Worm (Caenorhabditis elegans) whole organism, dauer: ENCODE data around the gene unc-41.
"Not testable (repeated sequence)": the region's sequence is repeated elsewhere in the genome, so short reads cannot be mapped to it uniquely, and the experiment has no call there.

Source experiments
- unc-62 ChIP-seq: sonication (generic microtip); optimal IDR thresholded peaks from 2 replicates; lab custom pipeline; 2017; ENCODE audit warnings: missing biosample characterization, missing genetic modification reagents, missing genetic modification characterization

The unc-41 gene

DNA sequence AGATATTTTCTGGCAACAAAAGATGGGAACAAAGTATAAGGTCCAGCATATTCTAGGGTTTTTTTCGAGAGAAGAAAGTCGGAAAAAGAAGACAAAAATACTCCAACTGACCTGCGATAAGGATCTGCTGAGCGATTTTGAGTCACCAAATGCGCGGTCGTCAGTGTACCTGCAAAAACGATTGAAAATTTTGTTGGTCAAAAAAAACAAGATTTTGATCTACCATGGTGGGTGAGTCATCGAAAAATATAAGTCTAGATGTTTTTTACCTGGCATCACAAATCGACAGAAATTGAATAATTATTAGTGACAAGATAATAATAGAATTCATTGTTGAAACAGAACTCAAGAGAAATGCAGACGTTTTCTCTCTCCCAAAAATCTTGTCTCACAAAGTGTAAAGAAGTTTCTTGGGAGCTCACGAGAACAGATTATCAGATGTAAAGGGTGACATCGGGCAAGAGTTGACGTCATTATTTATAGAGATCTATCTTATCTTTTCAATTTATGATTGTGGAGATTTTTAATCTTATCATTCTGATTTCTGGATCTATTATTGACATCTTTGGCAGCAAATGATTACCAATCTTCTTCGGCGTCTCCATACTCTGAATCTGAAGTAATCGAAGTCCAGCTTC lies 9.3 kb upstream of the unc-41 start:
- TF ChIP-seq unc-62: no peak

DNA sequence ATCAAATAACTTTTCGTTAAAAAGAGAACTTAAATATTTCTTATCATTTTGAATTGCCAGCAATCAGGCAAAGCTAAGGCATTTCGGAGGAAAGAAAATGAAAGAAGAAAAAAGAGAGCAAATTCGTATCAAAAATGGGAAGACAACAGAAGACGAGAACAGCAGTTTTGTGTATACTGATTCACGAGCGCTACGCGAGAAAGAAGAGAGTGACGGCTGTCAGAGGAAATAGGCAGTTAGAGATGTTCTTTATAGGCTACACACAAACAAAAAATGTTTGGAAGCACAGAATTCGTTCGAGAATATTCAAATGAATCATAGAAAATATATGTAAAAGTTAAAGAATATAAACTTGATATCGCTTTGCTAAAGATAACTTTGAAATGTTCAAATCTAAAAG lies 8.8 kb upstream of the unc-41 start:
- TF ChIP-seq unc-62: no peak

DNA sequence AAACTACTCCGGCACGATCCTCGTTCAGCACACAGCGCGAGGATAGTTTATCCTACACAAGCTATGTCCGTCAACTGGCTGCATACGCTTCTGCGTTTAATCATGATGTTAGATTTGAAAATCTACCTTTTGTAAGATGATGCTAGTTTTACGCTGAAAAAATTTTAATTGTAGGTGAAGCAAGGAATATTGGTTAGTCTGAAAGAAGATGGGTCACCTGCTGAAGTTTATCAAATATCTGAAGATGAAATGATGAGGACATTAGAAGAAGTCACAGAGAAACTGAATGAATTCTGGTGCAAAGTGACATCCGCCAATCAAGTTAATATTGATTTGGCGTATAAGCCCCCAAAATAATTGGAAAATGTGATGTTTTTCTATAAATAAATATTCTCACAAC lies 7.5 kb upstream of the unc-41 start:
- TF ChIP-seq unc-62: no peak

DNA sequence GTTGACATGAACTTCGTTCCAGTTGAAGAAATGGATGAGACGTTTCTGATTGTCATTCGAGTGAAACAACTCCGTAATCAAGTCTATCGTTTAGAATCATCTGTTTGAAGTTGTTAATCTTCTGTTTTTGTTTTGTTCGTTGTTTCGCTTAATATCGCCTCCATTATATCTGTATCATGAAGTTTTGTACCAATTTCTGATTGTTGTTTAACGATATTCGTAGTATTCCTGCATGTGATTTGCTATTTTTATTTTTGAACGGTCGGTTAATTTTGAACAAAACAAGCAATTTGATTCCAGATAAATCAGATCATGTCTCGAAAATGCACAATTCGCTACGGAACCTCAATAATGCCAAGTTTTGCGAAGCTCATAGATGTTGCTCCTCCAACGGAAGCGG lies 6.5 kb upstream of the unc-41 start, which contains the start of gene C27H6.9:
TSS of gene C27H6.9 (plus strand) at position 301 of the 400 bp plus-strand sequence.
- no peak for TF ChIP-seq unc-62

DNA sequence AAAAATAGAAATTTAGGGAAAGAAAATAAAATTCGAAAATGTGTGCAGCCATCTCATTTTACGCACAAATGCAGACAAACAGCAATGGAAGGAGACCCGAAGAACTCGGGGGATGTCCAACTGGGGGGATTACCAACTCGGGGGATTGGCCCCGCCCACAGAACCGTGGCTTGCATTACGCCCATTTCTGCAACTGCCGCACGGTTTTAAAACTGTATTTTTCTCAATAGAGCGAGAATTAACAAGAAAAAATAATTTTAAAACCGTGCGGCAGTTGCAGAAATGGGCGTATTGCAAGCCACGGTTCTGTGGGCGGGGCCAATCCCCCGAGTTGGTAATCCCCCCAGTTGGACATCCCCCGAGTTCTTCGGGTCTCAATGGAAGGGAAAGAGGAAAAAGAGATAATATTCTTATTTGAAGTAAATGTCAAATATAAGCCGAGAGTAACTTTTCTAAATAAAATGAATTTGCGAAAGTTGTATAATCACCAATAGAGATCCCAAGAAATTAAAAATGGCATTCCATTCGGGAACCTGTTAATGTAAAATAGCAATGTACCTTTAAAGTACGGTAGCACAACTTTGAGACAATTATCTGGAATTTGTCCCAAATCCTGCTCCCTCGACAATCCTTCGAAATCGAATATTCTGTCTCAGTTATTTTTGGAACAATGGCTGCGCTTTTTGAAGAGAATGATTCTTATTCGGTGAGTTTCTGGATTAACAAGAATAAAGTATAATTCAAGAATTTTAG lies 4.9 kb upstream of the unc-41 start, which contains the start of the genes ruvb-1 and tofu-1:
TSS of gene ruvb-1 (minus strand) at position 72 of the 753 bp plus-strand sequence.
TSS of gene tofu-1 (plus strand) at position 417 of the 753 bp plus-strand sequence.
- TF ChIP-seq unc-62: not testable (repeated sequence)

DNA sequence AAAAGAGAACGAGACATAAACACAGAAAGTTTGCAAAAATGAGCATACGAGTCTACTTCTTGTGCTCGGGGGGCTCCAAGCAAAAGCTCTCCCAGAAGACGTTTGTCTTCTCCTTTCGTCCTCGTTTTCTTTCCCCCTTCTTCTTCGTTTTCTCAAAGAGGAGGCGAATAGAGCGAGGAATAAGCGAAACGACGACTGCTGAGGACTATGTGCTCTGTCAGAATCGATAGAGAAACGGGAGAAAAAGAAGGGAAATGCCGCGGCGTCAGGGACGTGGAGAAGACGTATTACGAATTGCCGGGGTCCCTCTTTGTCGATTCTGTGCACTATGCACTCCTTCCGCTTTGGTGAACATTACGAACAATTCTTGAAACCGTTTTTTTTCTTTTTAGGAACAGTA lies 2.4 kb upstream of the unc-41 start:
- no peak for TF ChIP-seq unc-62

DNA sequence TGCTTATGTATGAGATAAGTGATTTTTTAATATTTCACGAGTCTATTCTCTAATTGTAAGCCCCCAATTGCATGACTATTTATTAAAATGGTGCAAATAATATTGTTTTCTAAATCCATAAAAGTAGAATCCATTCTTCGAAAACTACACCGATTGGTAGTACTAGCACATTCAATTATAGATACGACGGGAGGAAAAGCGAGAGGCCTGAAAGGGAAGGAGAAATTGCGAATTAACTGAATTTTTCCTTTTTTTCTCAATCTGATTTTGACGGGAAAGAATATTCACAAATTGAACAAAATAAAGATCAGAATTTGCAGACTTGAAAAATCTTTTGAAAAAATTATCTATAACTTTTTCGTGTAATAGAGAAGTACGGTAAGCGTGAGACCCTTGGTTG lies 1.2 kb upstream of the unc-41 start:
- no peak for TF ChIP-seq unc-62

DNA sequence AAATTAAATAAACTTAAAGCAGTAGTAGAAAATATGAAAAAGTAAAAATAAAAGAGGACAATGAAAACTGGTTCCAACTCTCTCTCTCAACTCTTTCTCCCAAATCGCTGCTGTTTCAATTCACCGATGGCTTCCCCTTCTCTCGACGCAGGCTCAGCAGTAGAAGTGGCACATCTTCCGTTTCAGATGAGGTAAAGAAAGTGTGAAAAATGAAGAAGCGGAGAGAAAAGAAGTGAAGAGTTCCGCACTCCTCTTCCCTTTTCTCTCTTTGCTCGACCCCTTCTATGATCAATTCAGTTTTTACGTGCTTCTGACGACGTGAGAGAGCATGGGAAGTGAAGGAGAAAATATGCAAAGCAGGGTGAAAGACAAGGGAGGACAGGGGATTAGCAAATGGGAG lies 1.8 kb downstream of the unc-41 start:
- no peak for TF ChIP-seq unc-62

DNA sequence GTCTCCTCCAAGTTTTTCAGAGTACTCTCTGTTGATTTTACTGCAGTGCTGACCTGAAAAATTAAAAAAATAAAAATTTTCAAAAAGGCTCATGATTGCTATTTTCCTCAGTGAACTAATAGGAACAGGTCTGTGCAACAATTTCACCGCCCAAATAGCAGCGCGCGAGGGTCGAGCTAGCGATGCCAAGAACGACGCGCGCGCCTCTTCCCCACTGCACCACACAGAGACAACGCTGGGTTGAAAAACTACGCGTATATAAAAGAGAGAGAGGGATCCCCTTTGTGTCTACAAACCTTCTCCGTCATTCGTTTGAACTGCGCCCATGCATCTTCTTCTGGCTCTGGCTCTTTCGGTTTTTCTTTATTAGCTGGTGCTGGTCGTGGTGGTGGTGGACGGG lies 5.9 kb downstream of the unc-41 start:
- no peak for TF ChIP-seq unc-62

DNA sequence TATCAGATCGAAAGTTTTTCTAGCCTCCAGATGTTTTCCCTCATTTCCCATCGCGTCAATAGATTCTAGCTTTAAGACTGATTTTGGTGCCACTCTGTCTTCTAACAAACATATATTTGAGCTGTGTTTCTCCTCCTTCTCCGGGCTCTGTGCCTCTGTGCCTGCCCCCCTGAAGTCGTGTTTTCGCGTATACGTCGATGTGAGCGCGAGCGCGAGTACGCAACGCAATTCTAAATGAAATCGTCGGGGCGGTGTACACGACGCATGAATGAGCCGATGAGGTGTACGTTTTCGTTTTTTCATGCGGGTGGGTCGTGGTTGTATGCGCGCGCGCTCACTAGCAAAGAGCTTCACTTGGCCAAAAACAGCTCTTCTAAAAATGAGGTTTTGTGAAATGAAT lies 10.1 kb downstream of the unc-41 start:
- TF ChIP-seq unc-62: no peak

DNA sequence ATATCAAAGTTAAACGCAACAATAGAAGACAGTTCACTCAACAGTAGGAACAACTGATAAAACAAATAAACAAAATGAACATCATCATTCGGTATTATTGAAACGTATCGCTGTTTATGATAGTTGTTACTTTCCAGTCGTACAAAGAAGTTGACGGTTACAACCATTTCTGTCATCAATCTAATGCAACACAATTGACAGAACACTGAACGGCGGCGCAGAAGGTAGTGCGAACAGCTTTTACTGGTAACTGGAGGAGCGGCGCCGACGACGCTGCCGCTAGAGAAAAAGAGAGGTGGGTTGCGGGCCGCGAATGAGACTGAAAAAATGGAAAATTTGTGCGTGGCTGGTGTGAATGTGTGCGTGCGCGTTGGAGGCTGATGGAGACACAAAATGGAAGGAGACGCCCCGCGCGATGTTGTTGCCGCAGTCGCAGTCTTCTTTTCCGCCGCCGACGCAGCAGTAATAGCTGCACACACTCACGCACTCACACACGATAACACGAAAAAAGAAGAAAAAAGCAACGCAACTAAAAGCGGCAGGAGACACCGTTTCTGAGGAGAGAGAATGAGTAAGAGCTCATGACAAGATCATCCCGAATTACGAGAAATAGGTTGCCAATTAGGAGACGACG lies 11.8 kb downstream of the unc-41 start:
- no peak for TF ChIP-seq unc-62

DNA sequence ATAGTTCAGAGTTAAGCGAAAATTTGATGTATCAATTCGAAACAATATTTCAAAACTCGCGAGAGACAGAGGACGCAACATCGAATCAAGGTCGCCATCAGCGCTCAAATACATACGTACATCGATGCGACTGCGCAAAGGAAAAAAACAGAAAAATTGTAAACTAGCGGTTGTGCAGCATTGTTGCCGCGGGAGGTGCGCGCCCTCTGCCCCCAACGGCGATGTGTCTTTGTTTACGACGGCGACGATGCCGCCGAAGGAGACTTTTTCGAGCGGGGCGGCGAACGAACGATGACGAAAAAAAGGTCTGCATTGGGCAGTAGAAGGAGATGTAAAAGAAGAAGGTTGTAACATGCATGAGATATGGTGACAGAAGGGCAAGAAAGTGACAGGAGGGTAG lies 13.1 kb downstream of the unc-41 start:
- TF ChIP-seq unc-62: no peak

DNA sequence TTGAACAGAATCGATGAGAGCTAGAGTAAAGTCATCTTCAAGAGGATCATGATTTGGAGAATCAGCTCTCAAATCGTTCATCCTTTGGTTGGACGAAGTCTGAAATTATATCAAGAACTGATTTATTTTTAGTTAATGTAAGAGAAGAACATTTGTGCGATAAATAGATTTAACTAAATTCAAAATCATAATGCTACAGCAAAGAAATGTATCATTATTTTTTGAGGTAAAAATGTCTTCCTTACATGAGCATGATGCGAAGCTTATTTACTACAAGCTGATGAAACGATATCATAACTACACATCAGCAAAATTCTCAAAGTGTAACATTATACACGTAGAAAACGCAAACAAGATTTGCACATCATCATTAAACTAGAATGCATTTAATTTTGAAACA lies 13.6 kb downstream of the unc-41 start, which contains the start of gene madf-4:
TSS of gene madf-4 (minus strand) at position 101 of the 400 bp plus-strand sequence.
- TF ChIP-seq unc-62: no peak

DNA sequence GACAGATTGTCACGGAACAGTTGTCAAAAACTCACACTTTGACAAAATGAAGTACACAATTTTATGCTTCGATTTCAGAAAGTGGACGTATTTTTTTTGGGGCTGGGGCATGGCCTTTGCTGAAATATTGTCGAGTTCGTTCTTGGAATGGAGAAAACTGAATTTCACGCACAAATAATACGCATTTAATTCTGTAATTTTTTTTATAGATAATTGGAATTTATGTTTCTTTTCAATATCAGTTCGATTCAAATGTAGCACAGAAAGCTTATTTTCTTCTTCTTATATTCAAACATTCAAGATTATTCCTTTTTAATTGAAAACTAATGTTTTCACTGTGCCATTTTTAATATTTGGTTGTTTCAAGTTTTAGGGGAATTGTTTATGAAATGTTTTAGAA lies 15.7 kb downstream of the unc-41 start, which contains the start of gene T07C12.10:
TSS of gene T07C12.10 (minus strand) at position 101 of the 400 bp plus-strand sequence.
- TF ChIP-seq unc-62: no peak

DNA sequence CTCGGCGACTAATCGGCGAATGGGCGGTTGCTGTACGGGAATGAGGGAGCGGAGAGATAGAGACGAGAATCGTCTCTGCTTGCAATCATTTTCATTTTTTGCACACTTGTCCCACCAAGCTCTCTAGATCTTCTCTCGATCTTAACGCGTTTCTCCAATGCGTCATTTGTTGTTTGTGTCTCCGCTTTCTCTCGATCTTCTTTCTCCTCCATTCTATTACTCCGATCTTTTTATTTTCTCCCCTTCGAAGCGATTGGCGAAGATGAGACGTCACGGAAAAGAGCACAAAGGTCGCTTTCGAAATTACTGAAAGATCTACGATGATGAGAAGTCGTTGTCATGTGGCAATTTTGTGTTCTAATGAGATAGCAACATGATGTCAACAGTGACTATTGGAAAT lies 17.4 kb downstream of the unc-41 start:
- no peak for TF ChIP-seq unc-62

DNA sequence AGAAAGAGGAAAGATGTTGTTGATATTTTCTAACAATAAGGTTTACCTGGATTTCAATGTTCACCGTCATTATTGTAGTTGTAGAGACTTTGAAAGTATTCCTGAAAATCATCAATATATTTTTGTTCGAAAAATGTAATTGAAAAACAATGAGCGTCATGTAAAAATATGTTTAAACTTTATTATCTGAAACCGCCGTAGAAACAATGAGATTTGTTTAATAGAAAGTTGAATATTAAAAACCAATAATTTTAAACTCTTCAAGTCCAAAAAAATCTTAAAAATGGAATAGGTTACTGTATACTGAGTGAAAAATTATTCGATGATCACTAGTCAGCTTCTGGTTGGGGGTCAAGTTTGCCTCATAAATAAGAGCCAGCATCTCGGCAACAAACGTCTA lies 17.8 kb downstream of the unc-41 start, which contains the start of gene anmt-3:
TSS of gene anmt-3 (minus strand) at position 101 of the 400 bp plus-strand sequence.
- TF ChIP-seq unc-62: no peak

DNA sequence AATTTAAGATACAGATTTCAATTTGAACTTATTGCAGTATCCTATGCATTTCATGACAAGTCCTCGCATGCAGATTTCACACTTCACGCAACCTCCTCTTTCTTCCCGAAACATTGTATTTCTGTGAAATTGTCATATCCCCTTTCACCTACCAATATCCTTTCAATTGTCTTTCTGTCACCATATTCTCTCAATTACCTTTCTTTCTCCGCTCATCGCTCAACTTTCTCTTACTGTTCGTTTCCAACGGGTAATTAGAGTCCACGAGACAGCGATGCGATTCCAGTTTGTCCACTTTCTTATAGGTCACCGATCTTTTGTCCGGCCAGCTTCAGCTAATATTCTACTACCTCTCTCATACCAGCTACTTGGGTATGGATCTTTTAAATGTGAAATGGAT lies 23.6 kb downstream of the unc-41 start, which contains the start of gene mam-5:
TSS of gene mam-5 (plus strand) at position 304 of the 400 bp plus-strand sequence.
- no peak for TF ChIP-seq unc-62
